Fruit fly (Drosophila melanogaster): ENCODE results near the gene CrebA.

The CrebA gene

dm6 chr3L:15563058-15563850 lies 28.1 kb downstream of the CrebA start, which contains the start of the genes CG7739 and SCCRO (continued):
- TF ChIP-seq CG30020 (tag; optimal IDR thresholded peaks at IDR 0.05) (peak; percentile 87), Camta (GFP tag; optimal IDR thresholded peaks at IDR 0.05) (no peak), Neu2 (GFP tag; optimal IDR thresholded peaks at IDR 0.05; ENCODE audit: borderline replicate concordance) (no peak), cato (GFP tag; optimal IDR thresholded peaks at IDR 0.05; ENCODE audit: borderline replicate concordance) (peak; percentile 5), CG10654 (GFP tag; optimal IDR thresholded peaks at IDR 0.05) (peak; percentile 39), slp2 (GFP tag; optimal IDR thresholded peaks at IDR 0.05) (no peak), pnt (GFP tag; optimal IDR thresholded peaks at IDR 0.05) (no peak), CG17186 (GFP tag; optimal IDR thresholded peaks at IDR 0.05) (no peak), chinmo (GFP tag; IDR thresholded peaks at IDR 0.05; ENCODE audit: partially characterized antibody) (0 out of 4 replicates have a peak, but pooled peaks have one; percentile 46), lilli (GFP tag; optimal IDR thresholded peaks at IDR 0.05) (peak; percentile 46), sob (GFP tag; IDR thresholded peaks at IDR 0.05) (peak; percentile 70), gsb (GFP tag; IDR thresholded peaks at IDR 0.05) (no peak), kah (GFP tag; optimal IDR thresholded peaks at IDR 0.05) (no peak), CG10366 (GFP tag; IDR thresholded peaks at IDR 0.05) (peak; percentile 70), Eip74EF (GFP tag; optimal IDR thresholded peaks at IDR 0.05) (no peak), bbx (GFP tag; IDR thresholded peaks at IDR 0.05; ENCODE audit: partially characterized antibody) (peak; percentile 50; the same call in 1 of the 2 replicates), MTF-1 (GFP tag; optimal IDR thresholded peaks at IDR 0.05; ENCODE audit: borderline replicate concordance) (no peak), yki (optimal IDR thresholded peaks at IDR 0.05) (no peak), CG2116 (GFP tag; optimal IDR thresholded peaks at IDR 0.05) (peak; percentile 97), Dek (tag; optimal IDR thresholded peaks at IDR 0.05) (peak; percentile 78), al (GFP tag; IDR thresholded peaks at IDR 0.05) (peak; percentile 50; the same call in 1 of the 2 replicates), ab (GFP tag; optimal IDR thresholded peaks at IDR 0.05) (no peak), ind (GFP tag; optimal IDR thresholded peaks at IDR 0.05) (peak; percentile 57), gem (tag; optimal IDR thresholded peaks at IDR 0.05) (peak; percentile 83), CG1792 (GFP tag; optimal IDR thresholded peaks at IDR 0.05) (no peak), fd96Cb (tag; optimal IDR thresholded peaks at IDR 0.05) (peak; percentile 33), da (GFP tag; optimal IDR thresholded peaks at IDR 0.05) (no peak), CG16779 (GFP tag; IDR thresholded peaks at IDR 0.05) (no peak), hth (optimal IDR thresholded peaks at IDR 0.05) (no peak), CG11085 (GFP tag; IDR thresholded peaks at IDR 0.05) (peak; percentile 66), Blimp-1 (GFP tag; optimal IDR thresholded peaks at IDR 0.05) (no peak), C15 (GFP tag; IDR thresholded peaks at IDR 0.05) (no peak), CG14860 (GFP tag; IDR thresholded peaks at IDR 0.05; ENCODE audit: partially characterized antibody) (0 out of 3 replicates have a peak, but pooled peaks have one; percentile 34), sr (GFP tag; IDR thresholded peaks at IDR 0.05) (no peak), CG2199 (GFP tag; IDR thresholded peaks at IDR 0.05) (no peak), mam (GFP tag; optimal IDR thresholded peaks at IDR 0.05) (peak; percentile 42), Mes4 (GFP tag; optimal IDR thresholded peaks at IDR 0.05) (peak; percentile 4), Hmr (GFP tag; optimal IDR thresholded peaks at IDR 0.05) (peak; percentile 42), CG18011 (GFP tag; optimal IDR thresholded peaks at IDR 0.05) (no peak), sd (tag; optimal IDR thresholded peaks at IDR 0.05) (no peak), lab (GFP tag; optimal IDR thresholded peaks at IDR 0.05) (no peak), NFAT (GFP tag; IDR thresholded peaks at IDR 0.05) (peak; percentile 70), CG11695 (GFP tag; IDR thresholded peaks at IDR 0.05) (peak; percentile 75), CG31388 (GFP tag; optimal IDR thresholded peaks at IDR 0.05) (no peak), CG14965 (GFP tag; optimal IDR thresholded peaks at IDR 0.05; ENCODE audit: borderline replicate concordance) (no peak), inv (GFP tag; IDR thresholded peaks at IDR 0.05; ENCODE audit: partially characterized antibody) (peak; percentile 52; the same call in 1 of the 2 replicates), tx (GFP tag; optimal IDR thresholded peaks at IDR 0.05) (no peak), CG11504 (tag; optimal IDR thresholded peaks at IDR 0.05) (no peak), run (tag; optimal IDR thresholded peaks at IDR 0.05) (no peak)

Data from whole organism, embryonic.